Fruit fly (Drosophila melanogaster) whole organism, embryonic: ENCODE measurements around the gene CG32706.

Experiments
- Asciz ChIP-seq: fragments of 200-800 bp; sonication (Bioruptor generic); optimal IDR thresholded peaks from 2 replicates; lab custom pipeline; 2017; ENCODE audit warnings: missing biosample characterization, mild to moderate bottlenecking, missing genetic modification characterization, missing genetic modification reagents
- Bgb ChIP-seq: fragments of 200-800 bp; sonication (Bioruptor generic); IDR thresholded peaks from 2 replicates; pipeline ENCODE4 v1.3.6; 2022; ENCODE audit warnings: missing biosample characterization, missing genetic modification characterization; ENCODE audit not compliant: partially characterized antibody
- CG12299 ChIP-seq: fragments of 200-800 bp; sonication (Bioruptor generic); optimal IDR thresholded peaks from 2 replicates; lab custom pipeline; 2018; ENCODE audit warnings: missing biosample characterization, mild to moderate bottlenecking, missing genetic modification characterization
- CG13123 ChIP-seq: fragments of 200-800 bp; sonication (Bioruptor generic); optimal IDR thresholded peaks from 2 replicates; lab custom pipeline; 2016; ENCODE audit warnings: missing biosample characterization, missing genetic modification characterization
- CG13424 ChIP-seq: fragments of 200-800 bp; sonication (Bioruptor generic); optimal IDR thresholded peaks from 2 replicates; lab custom pipeline; 2019; ENCODE audit warnings: missing biosample characterization, mild to moderate bottlenecking, missing genetic modification characterization, moderate library complexity
- CG14667 ChIP-seq: fragments of 200-800 bp; sonication (Bioruptor generic); IDR thresholded peaks from 2 replicates; pipeline ENCODE4 v1.3.6; 2022; ENCODE audit warnings: missing biosample characterization, missing genetic modification characterization
- CG17328 ChIP-seq: fragments of 200-800 bp; sonication (Bioruptor generic); IDR thresholded peaks from 2 replicates; pipeline ENCODE4 v1.3.6; 2022; ENCODE audit warnings: missing biosample characterization, missing genetic modification characterization
- CG18262 ChIP-seq: fragments of 200-800 bp; optimal IDR thresholded peaks from 3 replicates; lab custom pipeline; 2019; ENCODE audit warnings: missing biosample characterization, mild to moderate bottlenecking, missing genetic modification characterization, moderate library complexity
- CG18764 ChIP-seq: fragments of 200-800 bp; sonication (Bioruptor generic); optimal IDR thresholded peaks from 3 replicates; lab custom pipeline; 2016; ENCODE audit warnings: missing biosample characterization, missing genetic modification characterization
- CG31365 ChIP-seq: fragments of 200-800 bp; sonication (Bioruptor generic); optimal IDR thresholded peaks from 2 replicates; lab custom pipeline; 2018; ENCODE audit warnings: missing biosample characterization, mild to moderate bottlenecking, missing genetic modification characterization
- CG32772 ChIP-seq: fragments of 200-800 bp; sonication (Bioruptor generic); IDR thresholded peaks from 2 replicates; pipeline ENCODE4 v1.3.6; 2022; ENCODE audit warnings: missing biosample characterization, missing genetic modification characterization
- CG7556 ChIP-seq: fragments of 200-800 bp; sonication (Bioruptor generic); optimal IDR thresholded peaks from 2 replicates; lab custom pipeline; 2017; ENCODE audit warnings: missing biosample characterization, mild to moderate bottlenecking, missing genetic modification characterization
- CG8290 ChIP-seq, 3 experiments: fragments of 200-800 bp; sonication (Bioruptor generic); optimal IDR thresholded peaks; 2 replicates each; lab custom pipeline; 2016 to 2019; ENCODE audit warnings: missing biosample characterization in 3 of 3, missing genetic modification characterization in 3 of 3, mild to moderate bottlenecking in 2 of 3, moderate library complexity in 1 of 3
- CG8359 ChIP-seq: fragments of 200-800 bp; sonication (Bioruptor generic); optimal IDR thresholded peaks from 2 replicates; lab custom pipeline; 2017; ENCODE audit warnings: missing biosample characterization, mild to moderate bottlenecking, missing genetic modification characterization, borderline replicate concordance
- CG9215 ChIP-seq: fragments of 200-800 bp; sonication (Bioruptor generic); IDR thresholded peaks from 2 replicates; pipeline ENCODE4 v1.3.6; 2022; ENCODE audit warnings: missing biosample characterization, missing genetic modification characterization
- Dbx ChIP-seq: fragments of 200-800 bp; sonication (Bioruptor generic); IDR thresholded peaks from 3 replicates; pipeline ENCODE4 v1.3.6; 2022; ENCODE audit warnings: missing biosample characterization, missing genetic modification characterization
- Dek ChIP-seq: fragments of 200-800 bp; sonication (Bioruptor generic); optimal IDR thresholded peaks from 3 replicates; lab custom pipeline; 2019; ENCODE audit warnings: missing biosample characterization, mild to moderate bottlenecking, missing genetic modification characterization, moderate library complexity
- Doc3 ChIP-seq: fragments of 200-800 bp; sonication (Bioruptor generic); IDR thresholded peaks from 3 replicates; pipeline ENCODE4 v1.3.6; 2022; ENCODE audit warnings: missing biosample characterization, missing genetic modification characterization; ENCODE audit not compliant: partially characterized antibody
- Ets65A ChIP-seq: fragments of 200-800 bp; sonication (Bioruptor generic); peaks from one replicate; lab custom pipeline; 2016; ENCODE audit warnings: missing biosample characterization, missing genetic modification characterization
- GATAe ChIP-seq: fragments of 200-800 bp; sonication (Bioruptor generic); conservative IDR thresholded peaks from 2 replicates; pipeline ENCODE4 v1.3.6; 2022; ENCODE audit warnings: missing biosample characterization, missing genetic modification characterization
- Gsc ChIP-seq: fragments of 200-800 bp; sonication (Bioruptor generic); IDR thresholded peaks from 2 replicates; pipeline ENCODE4 v1.3.6; 2022; ENCODE audit warnings: missing biosample characterization, missing genetic modification characterization
- HLHmδ ChIP-seq: fragments of 200-800 bp; sonication (Bioruptor generic); optimal IDR thresholded peaks from 2 replicates; lab custom pipeline; 2018; ENCODE audit warnings: missing biosample characterization, mild to moderate bottlenecking, missing genetic modification characterization, moderate library complexity
- Hand ChIP-seq: fragments of 200-800 bp; sonication (Bioruptor generic); optimal IDR thresholded peaks from 2 replicates; lab custom pipeline; 2017; ENCODE audit warnings: mild to moderate bottlenecking, missing biosample characterization, missing genetic modification reagents, missing genetic modification characterization
- Myb ChIP-seq: fragments of 200-800 bp; sonication (Bioruptor generic); optimal IDR thresholded peaks from 2 replicates; lab custom pipeline; 2016; ENCODE audit warnings: missing biosample characterization, missing genetic modification characterization
- Sox100B ChIP-seq: fragments of 200-800 bp; sonication (Bioruptor generic); optimal IDR thresholded peaks from 3 replicates; lab custom pipeline; 2018; ENCODE audit warnings: missing biosample characterization, mild to moderate bottlenecking, missing genetic modification characterization
- Spps ChIP-seq: fragments of 200-800 bp; sonication (Bioruptor generic); optimal IDR thresholded peaks from 2 replicates; lab custom pipeline; 2018; ENCODE audit warnings: missing biosample characterization, mild to moderate bottlenecking, missing genetic modification characterization
- Ssrp ChIP-seq: fragments of 200-800 bp; sonication (Bioruptor generic); optimal IDR thresholded peaks from 2 replicates; lab custom pipeline; 2018; ENCODE audit warnings: missing biosample characterization, mild to moderate bottlenecking, missing genetic modification characterization, moderate library complexity
- al ChIP-seq: fragments of 200-800 bp; sonication (Bioruptor generic); IDR thresholded peaks from 2 replicates; pipeline ENCODE4 v1.3.6; 2022; ENCODE audit warnings: missing biosample characterization, missing genetic modification characterization
- chinmo ChIP-seq: fragments of 200-800 bp; sonication (Bioruptor generic); IDR thresholded peaks from 4 replicates; pipeline ENCODE4 v1.3.6; 2022; ENCODE audit warnings: missing biosample characterization, missing genetic modification characterization; ENCODE audit not compliant: partially characterized antibody
- crp ChIP-seq, 2 experiments: fragments of 200-800 bp; sonication (Bioruptor generic); optimal IDR thresholded peaks; 2 replicates in 1 of 2; 3 replicates in 1 of 2; lab custom pipeline; 2017; ENCODE audit warnings: missing biosample characterization in 2 of 2, missing genetic modification characterization in 2 of 2, mild to moderate bottlenecking in 1 of 2, moderate library complexity in 1 of 2
- eve ChIP-seq, 2 experiments: fragments of >200 bp; optimal IDR thresholded peaks; 2 replicates each; lab custom pipeline; 2017; ENCODE audit warnings: missing biosample characterization in 2 of 2, missing genetic modification characterization in 2 of 2
- gce ChIP-seq: fragments of 200-800 bp; sonication (Bioruptor generic); IDR thresholded peaks from 3 replicates; pipeline ENCODE4 v1.3.6; 2022; ENCODE audit warnings: missing biosample characterization, missing genetic modification characterization
- gfzf ChIP-seq: fragments of 200-800 bp; sonication (Bioruptor generic); optimal IDR thresholded peaks from 2 replicates; lab custom pipeline; 2016; ENCODE audit warnings: missing biosample characterization, mild to moderate bottlenecking, missing genetic modification characterization, moderate library complexity
- hb ChIP-seq: fragments of 200-800 bp; sonication (Bioruptor generic); IDR thresholded peaks from 3 replicates; pipeline ENCODE4 v1.3.6; 2022; ENCODE audit warnings: missing biosample characterization, missing genetic modification characterization; ENCODE audit not compliant: partially characterized antibody
- jing ChIP-seq: fragments of 200-800 bp; sonication (Bioruptor generic); optimal IDR thresholded peaks from 2 replicates; lab custom pipeline; 2018; ENCODE audit warnings: missing biosample characterization, mild to moderate bottlenecking, missing genetic modification characterization
- lab ChIP-seq: fragments of 200-800 bp; sonication (Bioruptor generic); optimal IDR thresholded peaks from 3 replicates; lab custom pipeline; 2017; ENCODE audit warnings: missing biosample characterization, missing genetic modification characterization, mild to moderate bottlenecking, moderate library complexity, missing genetic modification reagents
- lbe ChIP-seq: fragments of 200-800 bp; sonication (Bioruptor generic); optimal IDR thresholded peaks from 2 replicates; lab custom pipeline; 2016; ENCODE audit warnings: missing biosample characterization, mild to moderate bottlenecking, missing genetic modification characterization
- nerfin-2 ChIP-seq: fragments of 200-800 bp; sonication (Bioruptor generic); IDR thresholded peaks from 2 replicates; pipeline ENCODE4 v1.3.6; 2022; ENCODE audit warnings: missing biosample characterization, missing genetic modification characterization; ENCODE audit not compliant: partially characterized antibody
- pita ChIP-seq: fragments of 200-800 bp; sonication (Bioruptor generic); optimal IDR thresholded peaks from 2 replicates; lab custom pipeline; 2017; ENCODE audit warnings: missing biosample characterization, mild to moderate bottlenecking, missing genetic modification characterization
- prd ChIP-seq, 3 experiments: fragments of >200 bp in 2 of 3; fragments of 200-800 bp in 1 of 3; sonication (Bioruptor generic) in 1 of 3; optimal IDR thresholded peaks in 2 of 3; IDR thresholded peaks in 1 of 3; 2 replicates in 2 of 3; 3 replicates in 1 of 3; pipeline versions ENCODE4 v1.3.6 to Lab custom; 2017 to 2022; ENCODE audit warnings: missing biosample characterization in 1 of 3, missing genetic modification characterization in 1 of 3
- tgo ChIP-seq: fragments of 200-800 bp; sonication (Bioruptor generic); IDR thresholded peaks from 3 replicates; pipeline ENCODE4 v1.3.6; 2022; ENCODE audit warnings: missing biosample characterization, missing genetic modification characterization
- tio ChIP-seq: fragments of 200-800 bp; sonication (Bioruptor generic); optimal IDR thresholded peaks from 2 replicates; lab custom pipeline; 2017; ENCODE audit warnings: missing biosample characterization, missing genetic modification characterization, inconsistent platforms
- trem ChIP-seq: fragments of 200-800 bp; optimal IDR thresholded peaks from 3 replicates; lab custom pipeline; 2019; ENCODE audit warnings: missing biosample characterization, mild to moderate bottlenecking, missing genetic modification characterization, moderate library complexity
- tup ChIP-seq: fragments of 200-800 bp; sonication (Bioruptor generic); optimal IDR thresholded peaks from 2 replicates; lab custom pipeline; 2016; ENCODE audit warnings: missing biosample characterization, mild to moderate bottlenecking, missing genetic modification characterization, moderate library complexity
- tx ChIP-seq: fragments of 200-800 bp; sonication (Bioruptor generic); optimal IDR thresholded peaks from 2 replicates; lab custom pipeline; 2016; ENCODE audit warnings: missing biosample characterization, missing genetic modification characterization
- wdn ChIP-seq: fragments of 200-800 bp; sonication (Bioruptor generic); IDR thresholded peaks from 2 replicates; pipeline ENCODE4 v1.3.6; 2022; ENCODE audit warnings: missing biosample characterization, missing genetic modification characterization
- z ChIP-seq: fragments of 200-800 bp; sonication (Bioruptor generic); IDR thresholded peaks from 3 replicates; pipeline ENCODE4 v1.3.6; 2022; ENCODE audit warnings: missing biosample characterization, missing genetic modification characterization

Gene CG32706

DNA sequence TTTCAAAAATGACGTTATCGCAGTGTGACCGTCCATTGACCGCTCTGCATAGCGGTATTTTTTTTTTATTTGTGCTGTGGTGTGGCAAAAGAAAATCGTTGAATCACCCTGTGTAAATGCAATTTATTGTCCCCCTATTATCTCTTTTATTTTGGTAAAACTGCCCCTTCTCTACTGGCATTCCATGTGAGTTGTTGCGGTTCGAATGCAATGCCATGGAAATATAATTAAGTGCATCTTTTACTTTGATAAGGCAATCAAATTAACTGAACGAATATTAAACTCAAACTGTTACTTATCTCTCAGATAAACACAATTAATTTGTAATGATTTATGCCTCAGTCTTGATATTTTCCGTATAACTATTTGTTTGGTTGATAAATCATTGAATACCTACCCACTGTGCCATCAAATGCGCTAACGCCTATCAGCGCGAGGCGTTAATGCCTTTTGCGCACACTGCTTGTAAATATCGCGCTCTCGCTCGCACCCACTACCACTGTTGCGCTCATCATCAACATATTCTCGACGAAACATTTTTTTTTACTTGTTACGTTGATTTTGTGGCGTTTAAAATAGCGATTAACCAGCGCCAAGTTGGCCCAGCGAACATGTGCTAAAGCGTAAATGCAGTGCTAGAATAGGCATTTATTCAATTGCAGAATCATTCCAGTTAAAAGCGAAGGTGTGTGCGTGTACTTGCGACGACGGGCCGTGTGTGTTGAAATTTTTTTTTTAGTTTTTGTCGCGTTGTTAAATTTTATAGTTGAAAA lies 22.3 kb downstream of the CG32706 start (continued):
- TF ChIP-seq CG31365 (tag; lab: Kevin White, UChicago) (peak; percentile 65), CG17328 (no peak), CG32772 (no peak), gfzf (GFP tag; lab: Kevin White, UChicago) (peak; percentile 91), pita (GFP tag; lab: Kevin White, UChicago) (no peak), chinmo (GFP tag; lab: Robert Waterston, UW) (no peak), GATAe (GFP tag; lab: Robert Waterston, UW) (no peak), Myb (peak; percentile 87), wdn (no peak), hb (no peak), z (GFP tag; lab: Robert Waterston, UW) (no peak), lab (GFP tag; lab: Kevin White, UChicago) (peak; percentile 34), Hand (GFP tag; lab: Kevin White, UChicago) (no peak), Sox100B (GFP tag; lab: Kevin White, UChicago) (peak; percentile 38), CG12299 (peak; percentile 13), Doc3 (GFP tag; lab: Robert Waterston, UW) (no peak), tx (GFP tag; lab: Kevin White, UChicago) (peak; percentile 53), nerfin-2 (GFP tag; lab: Robert Waterston, UW) (no peak), CG8359 (GFP tag; lab: Kevin White, UChicago) (no peak), lbe (GFP tag; lab: Kevin White, UChicago) (no peak), CG8290 (GFP tag; optimal IDR thresholded peaks at IDR 0.05; lab: Kevin White, UChicago) (no peak), CG8290 (tag; optimal IDR thresholded peaks at IDR 0.05; lab: Kevin White, UChicago) (peak; percentile 12 to 63), Asciz (GFP tag; lab: Kevin White, UChicago) (peak; percentile 43), CG14667 (peak; percentile 13; the same call in 1 of the 2 replicates), HLHmδ (GFP tag; lab: Kevin White, UChicago) (no peak), eve (GFP tag; optimal IDR thresholded peaks at IDR 0.05; lab: Kevin White, UChicago) (no peak), gce (GFP tag; lab: Robert Waterston, UW) (no peak), trem (tag; lab: Kevin White, UChicago) (peak; percentile 25), tgo (GFP tag; lab: Robert Waterston, UW) (peak; percentile 33; the same call in 1 of the 3 replicates), Dek (tag; lab: Kevin White, UChicago) (peak; percentile 37), Spps (tag; lab: Kevin White, UChicago) (peak; percentile 12), CG18764 (GFP tag; lab: Kevin White, UChicago) (no peak), CG13123 (GFP tag; lab: Kevin White, UChicago) (no peak), Bgb (GFP tag; lab: Robert Waterston, UW) (no peak), CG7556 (GFP tag; lab: Kevin White, UChicago) (peak; percentile 45), tio (GFP tag; lab: Kevin White, UChicago) (peak; percentile 78), Ssrp (tag; lab: Kevin White, UChicago) (peak; percentile 56), crp (GFP tag; optimal IDR thresholded peaks at IDR 0.05; lab: Kevin White, UChicago) (peak in 1 of 2 experiments; percentile 18), Dbx (GFP tag; lab: Robert Waterston, UW) (no peak), al (GFP tag; lab: Robert Waterston, UW) (0 out of 2 replicates have a peak, but pooled peaks have one; percentile 24), CG18262 (peak; percentile 61), Gsc (no peak), tup (no peak), CG13424 (peak; percentile 32), CG9215 (peak; percentile 44), Ets65A (GFP tag; lab: Kevin White, UChicago) (peak; percentile 54), prd (optimal IDR thresholded peaks at IDR 0.05; lab: Kevin White, UChicago) (no peak), prd (GFP tag; IDR thresholded peaks at IDR 0.05; lab: Robert Waterston, UW) (peak; percentile 60; the same call in 1 of the 3 replicates), jing (peak; percentile 43)
